Worm (Caenorhabditis elegans) whole organism, L2 larva: Measurements from ENCODE around the gene C18D11.9.

Experiments used
- lin-39 ChIP-seq: fragments of 150-350 bp; optimal IDR thresholded peaks from 2 replicates; lab custom pipeline; 2014; ENCODE audit warnings: missing biosample characterization, missing genetic modification reagents, missing genetic modification characterization
- snpc-4 ChIP-seq: fragments of 150-350 bp; optimal IDR thresholded peaks from 2 replicates; lab custom pipeline; 2014; ENCODE audit warnings: missing biosample characterization, missing genetic modification characterization

DNA sequence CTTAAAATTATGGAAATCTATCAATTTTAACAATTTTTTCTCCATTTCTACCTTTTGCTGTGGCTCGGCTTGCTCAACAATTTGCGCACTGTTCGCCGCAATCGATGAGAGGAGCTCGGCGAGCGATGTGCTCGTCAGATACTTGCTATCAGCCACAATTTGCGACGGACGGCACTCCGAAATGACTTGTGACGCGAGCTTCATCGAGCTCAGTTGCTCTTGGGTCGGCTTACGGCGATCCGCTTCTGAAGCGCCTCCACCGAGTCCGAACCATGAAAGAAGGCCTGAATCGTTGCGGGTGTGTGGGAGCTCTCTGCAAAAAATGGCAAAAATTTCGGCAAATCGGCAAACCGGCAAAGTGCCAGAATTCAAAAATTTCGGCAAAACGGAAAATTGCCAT is 48.3 kb upstream of the C18D11.9 start:
- no peak for TF ChIP-seq lin-39 (tag; lab: Kevin White, UChicago)
- TF ChIP-seq snpc-4 (tag; lab: Kevin White, UChicago) = no peak
